Worm (Caenorhabditis elegans) whole organism, early embryonic: Measurements from ENCODE around the gene col-94.
A peak's percentile ranks its signal among the peaks of the same experiment; 100 is the strongest.

Experiments
- B0310.2 ChIP-seq: sonication (generic microtip); optimal IDR thresholded peaks from 2 replicates; lab custom pipeline; 2016; ENCODE audit warnings: mild to moderate bottlenecking, missing genetic modification characterization, missing compliant biosample characterization
- F13C5.2 ChIP-seq: sonication (generic microtip); optimal IDR thresholded peaks from 2 replicates; lab custom pipeline; 2017; ENCODE audit warnings: mild to moderate bottlenecking, missing genetic modification characterization, inconsistent platforms, missing compliant biosample characterization
- aly-1 ChIP-seq: sonication (generic microtip); optimal IDR thresholded peaks from 2 replicates; lab custom pipeline; 2016; ENCODE audit warnings: missing genetic modification characterization, missing compliant biosample characterization
- ama-1 ChIP-seq: fragments of 150-350 bp; optimal IDR thresholded peaks from 2 replicates; lab custom pipeline; 2014
- ceh-13 ChIP-seq: fragments of 200-800 bp; sonication (Bioruptor generic); optimal IDR thresholded peaks from 2 replicates; lab custom pipeline; 2018; ENCODE audit warnings: mild to moderate bottlenecking, missing genetic modification characterization, missing compliant biosample characterization
- ceh-36 ChIP-seq: sonication (generic microtip); optimal IDR thresholded peaks from 2 replicates; lab custom pipeline; 2016; ENCODE audit warnings: missing genetic modification characterization, inconsistent platforms, missing compliant biosample characterization
- ets-7 ChIP-seq: sonication (generic microtip); optimal IDR thresholded peaks from 2 replicates; lab custom pipeline; 2016; ENCODE audit warnings: missing genotype, missing genetic modification characterization, missing compliant biosample characterization
- flt-1 ChIP-seq: fragments of 200-800 bp; sonication (Bioruptor generic); IDR thresholded peaks from 2 replicates; pipeline ENCODE4 v1.3.6; 2022; ENCODE audit warnings: missing genetic modification characterization, missing compliant biosample characterization
- hmbx-1 ChIP-seq: sonication (generic microtip); optimal IDR thresholded peaks from 2 replicates; lab custom pipeline; 2016; ENCODE audit warnings: mild to moderate bottlenecking, missing genetic modification characterization, missing compliant biosample characterization
- hmg-4 ChIP-seq: fragments of 200-800 bp; sonication (Bioruptor generic); optimal IDR thresholded peaks from 2 replicates; lab custom pipeline; 2018; ENCODE audit warnings: mild to moderate bottlenecking, missing genetic modification characterization, missing compliant biosample characterization
- hnd-1 ChIP-seq: sonication (generic microtip); optimal IDR thresholded peaks from 2 replicates; lab custom pipeline; 2016; ENCODE audit warnings: missing genetic modification characterization, missing compliant biosample characterization
- pes-1 ChIP-seq: fragments of 200-800 bp; sonication (Bioruptor generic); IDR thresholded peaks from 2 replicates; pipeline ENCODE4 v1.3.6; 2022; ENCODE audit warnings: missing genetic modification reagents, missing genetic modification characterization, missing compliant biosample characterization
- scrt-1 ChIP-seq: fragments of 200-800 bp; sonication (Bioruptor generic); IDR thresholded peaks from 2 replicates; pipeline ENCODE4 v1.3.6; 2022; ENCODE audit warnings: missing genetic modification characterization, missing compliant biosample characterization
- sea-1 ChIP-seq: fragments of 200-800 bp; sonication (Bioruptor generic); conservative IDR thresholded peaks from 2 replicates; pipeline ENCODE4 v1.3.6; 2022; ENCODE audit warnings: missing genetic modification characterization, missing compliant biosample characterization
- tbx-11 ChIP-seq: fragments of 200-800 bp; sonication (Bioruptor generic); IDR thresholded peaks from 2 replicates; pipeline ENCODE4 v1.3.6; 2022; ENCODE audit warnings: missing genetic modification characterization, missing compliant biosample characterization
- tbx-37 ChIP-seq: fragments of 200-800 bp; sonication (Bioruptor generic); conservative IDR thresholded peaks from 2 replicates; pipeline ENCODE4 v1.3.6; 2022; ENCODE audit warnings: missing genetic modification reagents, missing genetic modification characterization, missing compliant biosample characterization
- tra-4 ChIP-seq: sonication (generic microtip); optimal IDR thresholded peaks from 2 replicates; lab custom pipeline; 2017; ENCODE audit warnings: missing genetic modification characterization, missing compliant biosample characterization

The col-94 gene

DNA sequence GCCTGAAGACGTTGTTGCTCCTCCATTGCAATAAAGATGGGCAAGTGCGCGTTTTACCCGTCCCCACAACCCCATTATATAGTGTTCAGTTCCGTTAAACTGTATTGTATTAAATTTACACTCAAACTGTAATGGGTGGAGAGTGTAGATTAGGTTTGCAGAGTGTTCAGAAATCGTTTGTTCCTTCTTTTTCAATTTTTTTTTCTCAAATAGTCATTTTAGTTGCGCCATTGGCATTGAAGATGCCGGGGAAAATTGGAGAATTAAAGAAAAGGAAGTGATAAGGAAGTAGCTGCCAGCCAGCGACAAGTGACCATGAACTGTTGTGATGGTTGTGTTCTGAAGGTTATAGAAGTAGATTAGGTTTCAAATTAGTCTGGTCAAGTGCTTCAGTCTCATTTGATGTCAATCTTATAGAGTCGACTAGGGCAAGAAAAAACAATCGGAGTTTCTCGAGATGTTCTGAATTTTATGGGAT lies 2.1 kb downstream of the col-94 start, which contains the start of gene col-93:
col-93 (minus strand) TSS at position 51 of the 478 bp plus-strand sequence.
- no peak for TF ChIP-seq aly-1
- no peak for TF ChIP-seq tra-4 (tag; lab: Kevin White, UChicago)
- TF ChIP-seq hmbx-1 (tag; lab: Kevin White, UChicago), result no peak
- TF ChIP-seq ets-7, result no peak
- TF ChIP-seq scrt-1 (GFP tag; lab: Robert Waterston, UW), result no peak
- no peak for TF ChIP-seq hmg-4 (GFP tag; lab: Kevin White, UChicago)
- TF ChIP-seq tbx-37 (GFP tag; lab: Robert Waterston, UW), result no peak
- TF ChIP-seq tbx-11, result no peak

DNA sequence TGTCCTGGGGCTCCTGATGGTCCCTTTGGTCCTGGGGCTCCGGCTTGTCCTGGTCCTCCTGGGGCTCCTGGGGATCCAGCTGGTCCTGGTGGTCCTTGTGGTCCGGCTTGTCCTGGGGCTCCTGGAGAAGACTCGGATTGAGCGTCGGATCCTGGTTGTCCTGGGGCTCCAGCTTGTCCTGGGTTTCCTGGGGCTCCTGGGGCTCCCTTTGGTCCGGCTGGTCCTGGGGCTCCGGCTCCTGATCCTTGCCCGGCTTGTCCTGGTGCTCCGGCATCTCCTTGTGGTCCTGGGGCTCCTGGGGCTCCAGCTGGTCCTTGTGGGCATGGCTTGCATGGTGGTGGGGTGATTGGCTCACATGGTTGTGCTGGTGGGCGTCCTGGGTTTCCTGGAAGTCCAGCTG lies 2.9 kb downstream of the col-94 start:
- TF ChIP-seq scrt-1 (GFP tag; lab: Robert Waterston, UW), result 0 out of 2 replicates have a peak, but pooled peaks have one; percentile 30
- TF ChIP-seq sea-1, result 0 out of 2 replicates have a peak, but pooled peaks have one; percentile 15

DNA sequence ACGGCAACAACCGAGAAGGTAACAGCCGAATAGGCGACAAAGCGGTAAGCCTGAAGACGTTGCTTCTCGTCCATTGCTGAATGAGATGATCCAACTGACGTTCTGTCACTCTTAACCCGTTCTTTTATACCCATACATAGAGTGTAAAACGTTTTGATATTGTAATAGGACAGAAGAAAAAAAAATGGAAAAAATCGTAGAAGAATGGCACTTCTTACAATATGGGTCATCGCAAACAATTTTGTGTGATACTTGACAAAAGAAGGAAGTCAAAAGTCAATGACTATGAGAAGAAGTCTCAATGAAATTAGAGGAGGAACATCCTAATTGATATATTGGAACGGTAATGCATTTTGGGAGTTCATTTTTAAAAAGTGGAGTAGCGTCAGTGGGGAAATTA lies 4.5 kb downstream of the col-94 start, which contains the start of gene col-92:
col-92 (minus strand) TSS at position 101 of the 400 bp plus-strand sequence.
- TF ChIP-seq B0310.2, result no peak
- TF ChIP-seq ets-7, result no peak
- no peak for TF ChIP-seq hnd-1 (tag; lab: Kevin White, UChicago)
- TF ChIP-seq ama-1 (lab: Kevin White, UChicago), result no peak
- no peak for TF ChIP-seq pes-1
- no peak for TF ChIP-seq tbx-11
- TF ChIP-seq hmbx-1 (tag; lab: Kevin White, UChicago), result no peak
- TF ChIP-seq tra-4 (tag; lab: Kevin White, UChicago), result no peak
- TF ChIP-seq aly-1, result no peak
- TF ChIP-seq sea-1, result no peak
- TF ChIP-seq hmg-4 (GFP tag; lab: Kevin White, UChicago), result no peak

DNA sequence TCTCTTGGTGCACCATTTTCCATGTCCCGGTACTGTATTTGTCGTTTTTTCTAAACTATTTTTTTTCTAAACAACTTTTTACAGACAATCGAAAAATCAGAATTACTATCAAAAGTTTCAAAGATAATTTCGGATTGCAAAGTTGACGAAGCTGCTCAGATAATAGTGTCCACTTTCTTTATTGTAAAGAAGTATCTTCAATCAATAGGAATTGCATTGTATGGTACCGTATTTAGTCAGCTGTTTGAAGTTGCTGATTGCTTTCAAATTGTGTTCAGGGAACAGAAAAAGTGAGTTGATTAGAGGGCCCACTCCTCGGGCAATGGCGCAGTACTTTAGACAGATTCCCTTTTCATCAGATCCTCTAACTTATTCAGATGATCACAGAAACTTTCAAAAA lies 6.1 kb downstream of the col-94 start:
- TF ChIP-seq hmbx-1 (tag; lab: Kevin White, UChicago) (no peak), F13C5.2 (tag; lab: Kevin White, UChicago) (no peak), ets-7 (no peak), ceh-36 (no peak), tbx-37 (GFP tag; lab: Robert Waterston, UW) (no peak), flt-1 (GFP tag; lab: Robert Waterston, UW) (no peak), ama-1 (lab: Kevin White, UChicago) (no peak), hnd-1 (tag; lab: Kevin White, UChicago) (no peak), sea-1 (no peak), tbx-11 (no peak), ceh-13 (GFP tag; lab: Kevin White, UChicago) (no peak), aly-1 (no peak), pes-1 (no peak)

DNA sequence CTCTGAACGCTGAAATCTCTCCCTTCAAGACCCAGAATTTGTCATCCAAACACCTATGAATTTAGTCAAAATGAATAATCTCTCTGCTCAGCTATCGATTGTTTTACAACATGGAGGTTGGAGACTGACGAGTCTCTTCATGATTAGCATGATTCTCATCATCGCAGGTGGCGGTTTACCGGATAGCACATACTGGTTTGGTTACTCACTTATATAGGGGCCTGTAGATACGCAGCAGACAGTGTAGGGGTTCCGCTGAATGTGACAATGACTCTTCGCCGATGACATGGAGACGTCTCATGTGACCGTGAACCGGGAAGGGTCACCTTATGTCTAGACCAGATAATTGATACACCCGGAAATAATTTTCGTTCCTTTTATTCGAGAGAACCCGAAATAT lies 11.1 kb downstream of the col-94 start:
- TF ChIP-seq ama-1 (lab: Kevin White, UChicago), result no peak
- no peak for TF ChIP-seq hnd-1 (tag; lab: Kevin White, UChicago)
- TF ChIP-seq F13C5.2 (tag; lab: Kevin White, UChicago), result no peak
- TF ChIP-seq scrt-1 (GFP tag; lab: Robert Waterston, UW), result no peak
- TF ChIP-seq tbx-11, result no peak
- no peak for TF ChIP-seq hmbx-1 (tag; lab: Kevin White, UChicago)
- TF ChIP-seq flt-1 (GFP tag; lab: Robert Waterston, UW), result no peak
- TF ChIP-seq ceh-13 (GFP tag; lab: Kevin White, UChicago), result no peak
- TF ChIP-seq ceh-36, result no peak
- TF ChIP-seq sea-1, result no peak
- no peak for TF ChIP-seq tra-4 (tag; lab: Kevin White, UChicago)
- no peak for TF ChIP-seq tbx-37 (GFP tag; lab: Robert Waterston, UW)
- no peak for TF ChIP-seq aly-1
- TF ChIP-seq ets-7, result no peak
- no peak for TF ChIP-seq hmg-4 (GFP tag; lab: Kevin White, UChicago)
- no peak for TF ChIP-seq pes-1

DNA sequence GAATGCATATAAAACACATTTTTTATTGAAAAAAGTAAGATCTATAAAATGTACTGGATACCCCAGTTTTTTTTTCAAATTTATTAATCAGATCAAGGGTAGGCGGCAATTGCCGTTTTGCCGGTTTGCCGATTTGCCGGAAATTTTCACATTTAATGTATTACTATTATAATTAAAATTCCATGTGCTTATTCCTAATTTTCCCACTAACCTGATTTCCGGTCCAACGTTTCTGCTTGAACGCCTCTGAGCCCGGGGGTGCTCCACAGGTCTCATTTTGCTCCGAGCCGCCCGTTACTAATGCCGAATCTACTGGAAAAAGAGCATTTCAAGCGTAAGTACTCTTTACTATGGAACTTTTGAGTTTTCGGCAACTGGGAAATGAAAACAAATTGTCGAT lies 18.0 kb downstream of the col-94 start, which contains the start of gene dhc-4:
dhc-4 (plus strand) TSS at position 301 of the 400 bp plus-strand sequence.
- TF ChIP-seq hnd-1 (tag; lab: Kevin White, UChicago) (no peak), hmg-4 (GFP tag; lab: Kevin White, UChicago) (no peak)

DNA sequence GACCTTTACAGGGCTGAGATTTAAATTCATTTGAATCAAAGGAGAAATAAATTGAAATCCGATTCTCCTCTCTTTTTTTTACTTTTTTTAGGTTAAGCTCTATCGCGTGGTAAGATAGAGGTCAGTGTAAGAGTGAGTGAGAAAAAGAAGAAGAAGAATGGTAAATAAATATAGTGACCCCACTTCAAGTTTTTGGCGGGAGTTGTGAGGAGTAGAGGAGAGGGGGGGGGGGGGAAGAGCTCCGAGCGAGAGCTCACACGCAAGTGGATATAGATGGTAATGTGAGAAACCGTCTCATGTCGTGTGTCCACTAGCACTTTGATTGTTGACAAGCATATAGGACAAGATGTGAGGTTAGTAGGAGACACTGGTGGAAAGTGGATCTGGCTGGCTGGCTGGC lies 20.7 kb downstream of the col-94 start, which contains the start of gene W05B2.2:
W05B2.2 (minus strand) TSS at position 101 of the 400 bp plus-strand sequence.
- TF ChIP-seq ets-7 (no peak), scrt-1 (GFP tag; lab: Robert Waterston, UW) (no peak), hmg-4 (GFP tag; lab: Kevin White, UChicago) (no peak), B0310.2 (no peak), ceh-36 (no peak)

DNA sequence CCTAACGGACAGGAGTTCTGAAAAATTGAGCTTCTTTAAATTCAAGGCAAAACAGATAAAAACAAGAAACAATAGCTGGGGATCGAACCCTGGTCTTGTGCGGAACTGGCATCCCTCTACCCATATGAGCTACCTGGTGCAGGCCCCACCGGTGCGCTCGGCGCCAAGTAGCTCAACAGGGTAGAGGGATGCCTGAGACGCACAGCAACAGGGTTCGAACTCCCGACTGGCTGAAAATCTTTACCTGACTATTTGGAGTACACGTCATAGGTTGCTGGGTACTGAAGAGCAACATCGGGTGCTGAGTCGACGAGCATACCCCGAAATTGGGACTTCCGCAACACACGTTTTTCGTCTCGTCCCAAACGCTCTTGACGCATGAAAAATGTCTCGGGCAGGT lies 24.8 kb downstream of the col-94 start:
- TF ChIP-seq aly-1, result no peak
- TF ChIP-seq tbx-37 (GFP tag; lab: Robert Waterston, UW), result no peak
- TF ChIP-seq tra-4 (tag; lab: Kevin White, UChicago), result no peak
- no peak for TF ChIP-seq ceh-36
- TF ChIP-seq ama-1 (lab: Kevin White, UChicago), result no peak
- no peak for TF ChIP-seq ceh-13 (GFP tag; lab: Kevin White, UChicago)
- no peak for TF ChIP-seq flt-1 (GFP tag; lab: Robert Waterston, UW)
- TF ChIP-seq scrt-1 (GFP tag; lab: Robert Waterston, UW), result no peak
- no peak for TF ChIP-seq tbx-11
- no peak for TF ChIP-seq hmg-4 (GFP tag; lab: Kevin White, UChicago)
- TF ChIP-seq pes-1, result no peak
- no peak for TF ChIP-seq ets-7
- no peak for TF ChIP-seq B0310.2

DNA sequence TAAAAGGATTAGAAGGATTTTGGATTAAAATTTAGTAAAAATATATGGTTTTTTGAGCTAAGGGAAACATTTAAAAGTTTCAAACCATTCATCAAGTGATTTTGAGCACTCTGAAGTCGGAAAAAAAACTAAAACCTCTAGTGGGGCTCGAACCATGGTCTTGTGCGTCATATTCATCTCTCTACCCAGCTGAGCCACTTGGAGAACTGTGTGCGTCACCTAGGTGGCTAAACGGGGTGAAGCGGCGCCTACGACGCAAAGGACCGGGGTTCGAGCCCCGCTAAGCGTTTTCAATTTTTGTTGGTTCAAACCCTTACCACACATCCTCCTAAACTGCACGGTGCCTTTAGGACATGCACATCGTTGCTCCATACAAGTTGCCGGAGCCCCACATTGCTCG lies 27.3 kb downstream of the col-94 start:
- TF ChIP-seq sea-1 (no peak), pes-1 (no peak), ets-7 (no peak)
